Worm (Caenorhabditis elegans) whole organism, L1 larva: ENCODE results near the gene ctbp-1.
A peak's percentile ranks its signal among the peaks of the same experiment; 100 is the strongest.

Source experiments
- C16A3.4 ChIP-seq: fragments of 150-350 bp; optimal IDR thresholded peaks from 2 replicates; lab custom pipeline; 2014; ENCODE audit warnings: missing biosample characterization, missing genetic modification characterization
- F16B12.6 ChIP-seq: fragments of 150-350 bp; optimal IDR thresholded peaks from 2 replicates; lab custom pipeline; 2014; ENCODE audit warnings: missing biosample characterization, missing genetic modification characterization
- alr-1 ChIP-seq: fragments of 200-800 bp; sonication (Bioruptor generic); optimal IDR thresholded peaks from 2 replicates; lab custom pipeline; 2018; ENCODE audit warnings: borderline replicate concordance, mild to moderate bottlenecking, missing genetic modification characterization, missing compliant biosample characterization
- ama-1 ChIP-seq: fragments of 150-350 bp; optimal IDR thresholded peaks from 2 replicates; lab custom pipeline; 2014
- blmp-1 ChIP-seq: fragments of 150-350 bp; optimal IDR thresholded peaks from 2 replicates; lab custom pipeline; 2014; ENCODE audit warnings: missing biosample characterization, missing genetic modification characterization
- ceh-82 ChIP-seq, 3 experiments: fragments of 150-350 bp in 1 of 3; sonication (generic microtip) in 2 of 3; optimal IDR thresholded peaks; 2 replicates each; lab custom pipeline; 2014 to 2017; ENCODE audit warnings: missing biosample characterization in 3 of 3, missing genetic modification characterization in 3 of 3
- ceh-88 ChIP-seq: fragments of 200-800 bp; sonication (Bioruptor generic); IDR thresholded peaks from 2 replicates; pipeline ENCODE4 v1.3.6; 2022; ENCODE audit warnings: missing genetic modification characterization, missing compliant biosample characterization
- ceh-90 ChIP-seq: sonication (generic microtip); optimal IDR thresholded peaks from 2 replicates; lab custom pipeline; 2016; ENCODE audit warnings: missing genetic modification characterization, missing compliant biosample characterization
- ces-1 ChIP-seq: fragments of 150-350 bp; optimal IDR thresholded peaks from 2 replicates; lab custom pipeline; 2014; ENCODE audit warnings: missing biosample characterization, missing genetic modification reagents, missing genetic modification characterization
- dpl-1 ChIP-seq, 3 experiments: fragments of 150-350 bp in 2 of 3; sonication (generic microtip) in 1 of 3; optimal IDR thresholded peaks; 2 replicates each; lab custom pipeline; 2014 to 2017; ENCODE audit warnings: missing biosample characterization in 3 of 3, missing genetic modification characterization in 3 of 3, missing genetic modification reagents in 3 of 3
- efl-1 ChIP-seq, 4 experiments: fragments of 150-350 bp; optimal IDR thresholded peaks in 3 of 4; peaks in 1 of 4; 1 replicate in 1 of 4; 2 replicates in 3 of 4; lab custom pipeline; 2014; ENCODE audit warnings: missing biosample characterization in 2 of 4, missing genetic modification characterization in 2 of 4, missing genetic modification reagents in 2 of 4
- egl-13 ChIP-seq: sonication (generic microtip); optimal IDR thresholded peaks from 2 replicates; lab custom pipeline; 2016; ENCODE audit warnings: missing genotype, missing genetic modification reagents, missing genetic modification characterization, missing compliant biosample characterization
- elt-2 ChIP-seq: sonication (generic microtip); optimal IDR thresholded peaks from 2 replicates; lab custom pipeline; 2016; ENCODE audit warnings: missing genetic modification characterization, mild to moderate bottlenecking, inconsistent platforms, missing compliant biosample characterization, missing genetic modification reagents
- fkh-4 ChIP-seq: sonication (generic microtip); optimal IDR thresholded peaks from 2 replicates; lab custom pipeline; 2016; ENCODE audit warnings: missing compliant biosample characterization, missing genetic modification characterization, borderline replicate concordance
- fkh-8 ChIP-seq: sonication (generic microtip); optimal IDR thresholded peaks from 2 replicates; lab custom pipeline; 2016; ENCODE audit warnings: mild to moderate bottlenecking, missing genetic modification characterization, missing compliant biosample characterization
- fos-1 ChIP-seq: fragments of 150-350 bp; optimal IDR thresholded peaks from 2 replicates; lab custom pipeline; 2014; ENCODE audit warnings: missing biosample characterization, missing genetic modification characterization
- grh-1 ChIP-seq: fragments of 200-800 bp; sonication (Bioruptor generic); IDR thresholded peaks from 2 replicates; pipeline ENCODE4 v1.3.6; 2022; ENCODE audit warnings: missing genetic modification reagents, missing genetic modification characterization, missing compliant biosample characterization
- hlh-17 ChIP-seq: fragments of 200-800 bp; sonication (Bioruptor generic); optimal IDR thresholded peaks from 2 replicates; lab custom pipeline; 2018; ENCODE audit warnings: missing genetic modification characterization, mild to moderate bottlenecking, missing compliant biosample characterization, moderate library complexity, borderline replicate concordance
- hpl-2 ChIP-seq: fragments of 150-350 bp; optimal IDR thresholded peaks from 2 replicates; lab custom pipeline; 2014; ENCODE audit warnings: missing biosample characterization, missing genetic modification reagents, missing genetic modification characterization
- irx-1 ChIP-seq: sonication (generic microtip); optimal IDR thresholded peaks from 2 replicates; lab custom pipeline; 2016; ENCODE audit warnings: missing genetic modification characterization, missing compliant biosample characterization
- isw-1 ChIP-seq: fragments of 200-800 bp; sonication (Bioruptor generic); IDR thresholded peaks from 2 replicates; pipeline ENCODE4 v1.3.6; 2022; ENCODE audit warnings: missing genetic modification characterization, missing compliant biosample characterization
- jun-1 ChIP-seq: fragments of 150-350 bp; optimal IDR thresholded peaks from 2 replicates; lab custom pipeline; 2014; ENCODE audit warnings: missing biosample characterization, missing genetic modification reagents, missing genetic modification characterization
- lin-13 ChIP-seq: fragments of 150-350 bp; optimal IDR thresholded peaks from 2 replicates; lab custom pipeline; 2014; ENCODE audit warnings: missing biosample characterization, missing genetic modification reagents, missing genetic modification characterization
- lin-14 ChIP-seq: fragments of 200-800 bp; sonication (Bioruptor generic); optimal IDR thresholded peaks from 2 replicates; lab custom pipeline; 2018; ENCODE audit warnings: mild to moderate bottlenecking, missing genetic modification characterization, moderate library complexity, missing compliant biosample characterization
- lin-15B ChIP-seq: fragments of 150-350 bp; sonication (generic microtip); optimal IDR thresholded peaks from 3 replicates; lab custom pipeline; 2014; ENCODE audit warnings: missing biosample characterization, missing genetic modification characterization
- lin-35 ChIP-seq, 2 experiments: fragments of 150-350 bp; optimal IDR thresholded peaks; 2 replicates each; lab custom pipeline; 2014; ENCODE audit warnings: missing biosample characterization in 2 of 2, missing genetic modification characterization in 2 of 2, missing genetic modification reagents in 2 of 2
- lir-3 ChIP-seq: sonication (generic microtip); optimal IDR thresholded peaks from 2 replicates; lab custom pipeline; 2016; ENCODE audit warnings: mild to moderate bottlenecking, missing genetic modification characterization, moderate library complexity, missing compliant biosample characterization; ENCODE audit not compliant: poor library complexity
- lsy-2 ChIP-seq, 2 experiments: fragments of 150-350 bp; optimal IDR thresholded peaks; 2 replicates each; lab custom pipeline; 2014; ENCODE audit warnings: missing biosample characterization in 2 of 2, missing genetic modification characterization in 2 of 2
- mdl-1 ChIP-seq, 2 experiments: fragments of 150-350 bp; optimal IDR thresholded peaks; 2 replicates each; lab custom pipeline; 2014 to 2017; ENCODE audit warnings: missing biosample characterization in 2 of 2, missing genetic modification characterization in 2 of 2, inconsistent platforms in 1 of 2
- mep-1 ChIP-seq: fragments of 150-350 bp; optimal IDR thresholded peaks from 2 replicates; lab custom pipeline; 2014; ENCODE audit warnings: missing biosample characterization, missing genetic modification characterization
- nhr-11 ChIP-seq: fragments of 150-350 bp; optimal IDR thresholded peaks from 2 replicates; lab custom pipeline; 2014; ENCODE audit warnings: missing biosample characterization, missing genetic modification characterization
- nhr-12 ChIP-seq: sonication (generic microtip); optimal IDR thresholded peaks from 2 replicates; lab custom pipeline; 2017; ENCODE audit warnings: missing biosample characterization, missing genetic modification characterization
- nhr-19 ChIP-seq: fragments of 200-800 bp; sonication (Bioruptor generic); conservative IDR thresholded peaks from 2 replicates; pipeline ENCODE4 v1.3.6; 2022; ENCODE audit warnings: missing genetic modification characterization, missing compliant biosample characterization
- nhr-237 ChIP-seq: fragments of 150-350 bp; optimal IDR thresholded peaks from 2 replicates; lab custom pipeline; 2014; ENCODE audit warnings: missing biosample characterization, missing genetic modification characterization
- nhr-47 ChIP-seq: sonication (generic microtip); optimal IDR thresholded peaks from 2 replicates; lab custom pipeline; 2016; ENCODE audit warnings: mild to moderate bottlenecking, missing genetic modification characterization, moderate library complexity, missing compliant biosample characterization
- nhr-71 ChIP-seq: sonication (generic microtip); optimal IDR thresholded peaks from 2 replicates; lab custom pipeline; 2016; ENCODE audit warnings: mild to moderate bottlenecking, missing genetic modification characterization, moderate library complexity, missing compliant biosample characterization
- nhr-76 ChIP-seq: sonication (generic microtip); optimal IDR thresholded peaks from 2 replicates; lab custom pipeline; 2017; ENCODE audit warnings: missing biosample characterization, missing genetic modification characterization
- nhr-77 ChIP-seq: fragments of 150-350 bp; optimal IDR thresholded peaks from 2 replicates; lab custom pipeline; 2014; ENCODE audit warnings: missing biosample characterization, missing genetic modification characterization
- nhr-85 ChIP-seq: sonication (generic microtip); peaks from one replicate; lab custom pipeline; 2016; ENCODE audit warnings: missing genetic modification characterization, inconsistent platforms, missing compliant biosample characterization
- nhr-90 ChIP-seq: sonication (generic microtip); optimal IDR thresholded peaks from 2 replicates; lab custom pipeline; 2016; ENCODE audit warnings: mild to moderate bottlenecking, missing genetic modification characterization, missing compliant biosample characterization; ENCODE audit not compliant: poor library complexity
- pqm-1 ChIP-seq: sonication (generic microtip); optimal IDR thresholded peaks from 3 replicates; lab custom pipeline; 2017; ENCODE audit warnings: missing biosample characterization, missing genetic modification characterization
- skn-1 ChIP-seq: fragments of 150-350 bp; optimal IDR thresholded peaks from 2 replicates; lab custom pipeline; 2014; ENCODE audit warnings: missing biosample characterization, missing genetic modification characterization
- swsn-7 ChIP-seq: sonication (generic microtip); optimal IDR thresholded peaks from 2 replicates; lab custom pipeline; 2016; ENCODE audit warnings: missing genetic modification characterization, missing compliant biosample characterization
- tbx-2 ChIP-seq: sonication (generic microtip); optimal IDR thresholded peaks from 2 replicates; lab custom pipeline; 2016; ENCODE audit warnings: missing genetic modification characterization, missing compliant biosample characterization
- tlp-1 ChIP-seq: fragments of 150-350 bp; optimal IDR thresholded peaks from 2 replicates; lab custom pipeline; 2014; ENCODE audit warnings: missing biosample characterization, missing genetic modification characterization
- xbp-1 ChIP-seq: sonication (generic microtip); optimal IDR thresholded peaks from 2 replicates; lab custom pipeline; 2016; ENCODE audit warnings: missing genetic modification characterization, missing compliant biosample characterization
- zip-4 ChIP-seq: fragments of 200-800 bp; sonication (Bioruptor generic); optimal IDR thresholded peaks from 2 replicates; lab custom pipeline; 2018; ENCODE audit warnings: mild to moderate bottlenecking, missing genetic modification characterization, moderate library complexity, missing compliant biosample characterization
- ztf-11 ChIP-seq, 2 experiments: sonication (generic microtip); optimal IDR thresholded peaks; 2 replicates each; lab custom pipeline; 2016 to 2017; ENCODE audit warnings: missing genetic modification characterization in 2 of 2, missing biosample characterization in 1 of 2, missing compliant biosample characterization in 1 of 2

Gene ctbp-1

ce11 chrX:5820880-5821279, 41.6 kb upstream of the ctbp-1 start (continued):
- TF ChIP-seq elt-2 (tag; lab: Kevin White, UChicago) (no peak), nhr-237 (tag; lab: Kevin White, UChicago) (no peak), ama-1 (lab: Kevin White, UChicago) (no peak), efl-1 (optimal IDR thresholded peaks at IDR 0.05; lab: Kevin White, UChicago) (no peak), efl-1 (GFP tag; optimal IDR thresholded peaks at IDR 0.05 in 1 of 2; lab: Kevin White, UChicago) (no peak), nhr-76 (tag; lab: Kevin White, UChicago) (no peak), lin-15B (tag; lab: Kevin White, UChicago) (no peak), swsn-7 (no peak), mdl-1 (tag; optimal IDR thresholded peaks at IDR 0.05; lab: Kevin White, UChicago) (no peak), blmp-1 (tag; lab: Kevin White, UChicago) (peak; percentile 37), hpl-2 (no peak), nhr-71 (tag; lab: Kevin White, UChicago) (peak; percentile 57), nhr-77 (tag; lab: Kevin White, UChicago) (peak; percentile 22), ztf-11 (tag; optimal IDR thresholded peaks at IDR 0.05; lab: Kevin White, UChicago) (no peak), irx-1 (tag; lab: Kevin White, UChicago) (peak; percentile 15), F16B12.6 (no peak), nhr-85 (tag; lab: Kevin White, UChicago) (peak; percentile 89), ceh-82 (tag; optimal IDR thresholded peaks at IDR 0.05; lab: Kevin White, UChicago) (peak in 1 of 3 experiments; percentile 19), pqm-1 (tag; lab: Kevin White, UChicago) (no peak), nhr-90 (tag; lab: Kevin White, UChicago) (peak; percentile 55), tbx-2 (tag; lab: Kevin White, UChicago) (no peak), lin-35 (GFP tag; optimal IDR thresholded peaks at IDR 0.05; lab: Kevin White, UChicago) (peak in 1 of 2 experiments; percentile 20), zip-4 (GFP tag; lab: Kevin White, UChicago) (no peak), egl-13 (tag; lab: Kevin White, UChicago) (no peak), nhr-47 (tag; lab: Kevin White, UChicago) (peak; percentile 8), alr-1 (tag; lab: Kevin White, UChicago) (no peak), nhr-12 (no peak), fkh-4 (tag; lab: Kevin White, UChicago) (no peak), grh-1 (peak; percentile 30; the same call in 1 of the 2 replicates), ceh-88 (GFP tag; lab: Robert Waterston, UW) (no peak), lir-3 (tag; lab: Kevin White, UChicago) (no peak)

- no peak for TF ChIP-seq skn-1 (tag; lab: Kevin White, UChicago)
- no peak for TF ChIP-seq isw-1 (GFP tag; lab: Robert Waterston, UW)
- TF ChIP-seq ces-1 (GFP tag; lab: Kevin White, UChicago) = no peak
- no peak for TF ChIP-seq hpl-2
- no peak for TF ChIP-seq tlp-1 (tag; lab: Kevin White, UChicago)
Measured at ce11 chrX:5821842-5822241, 40.7 kb upstream of the ctbp-1 start, which contains the start of gene hbl-1. hbl-1 (plus strand) TSS chrX:5822142.

ce11 chrX:5826976-5827375, 35.5 kb upstream of the ctbp-1 start:
- TF ChIP-seq lir-3 (tag; lab: Kevin White, UChicago) (no peak), fkh-8 (no peak), ceh-90 (no peak), isw-1 (GFP tag; lab: Robert Waterston, UW) (no peak), lin-15B (tag; lab: Kevin White, UChicago) (no peak), C16A3.4 (no peak)

- TF ChIP-seq xbp-1 (tag; lab: Kevin White, UChicago) (no peak), alr-1 (tag; lab: Kevin White, UChicago) (no peak), lin-14 (peak; percentile 68), tbx-2 (tag; lab: Kevin White, UChicago) (no peak), nhr-85 (tag; lab: Kevin White, UChicago) (peak; percentile 78), skn-1 (tag; lab: Kevin White, UChicago) (no peak), nhr-19 (no peak), hlh-17 (GFP tag; lab: Kevin White, UChicago) (no peak), jun-1 (tag; lab: Kevin White, UChicago) (no peak), ces-1 (GFP tag; lab: Kevin White, UChicago) (no peak), lsy-2 (tag; optimal IDR thresholded peaks at IDR 0.05; lab: Kevin White, UChicago) (peak in 1 of 2 experiments; percentile 10), fos-1 (tag; lab: Kevin White, UChicago) (no peak), mep-1 (no peak), dpl-1 (GFP tag; optimal IDR thresholded peaks at IDR 0.05; lab: Kevin White, UChicago) (no peak), nhr-47 (tag; lab: Kevin White, UChicago) (no peak), lin-13 (no peak), nhr-11 (tag; lab: Kevin White, UChicago) (no peak)
Measured at ce11 chrX:5828085-5828484, 34.4 kb upstream of the ctbp-1 start.
